Worm (Caenorhabditis elegans) whole organism, young adult: ENCODE results near the gene plg-1.
A peak's percentile ranks its signal among the peaks of the same experiment; 100 is the strongest.

Source experiments
- B0261.1 ChIP-seq: sonication (generic microtip); optimal IDR thresholded peaks from 2 replicates; lab custom pipeline; 2016; ENCODE audit warnings: mild to moderate bottlenecking, missing genetic modification characterization, moderate library complexity, missing compliant biosample characterization
- F23B12.7 ChIP-seq: sonication (generic microtip); optimal IDR thresholded peaks from 2 replicates; lab custom pipeline; 2017; ENCODE audit warnings: missing genetic modification characterization, mild to moderate bottlenecking, missing compliant biosample characterization, antibody characterized with exemption, moderate library complexity; ENCODE audit not compliant: insufficient read depth
- F33H1.4 ChIP-seq: fragments of 200-800 bp; sonication (Bioruptor generic); IDR thresholded peaks from 2 replicates; pipeline ENCODE4 v1.3.6; 2022; ENCODE audit warnings: missing genetic modification reagents, missing genetic modification characterization, missing compliant biosample characterization
- F52B5.7 ChIP-seq: sonication (generic microtip); optimal IDR thresholded peaks from 2 replicates; lab custom pipeline; 2016; ENCODE audit warnings: mild to moderate bottlenecking, missing genetic modification characterization, missing compliant biosample characterization
- F57A8.1 ChIP-seq: fragments of 200-800 bp; sonication (Bioruptor generic); optimal IDR thresholded peaks from 2 replicates; lab custom pipeline; 2018; ENCODE audit warnings: mild to moderate bottlenecking, missing genetic modification characterization, moderate library complexity, missing compliant biosample characterization
- F57C9.4 ChIP-seq: sonication (generic microtip); optimal IDR thresholded peaks from 2 replicates; lab custom pipeline; 2017; ENCODE audit warnings: mild to moderate bottlenecking, missing genetic modification characterization, missing compliant biosample characterization
- K12H6.12 ChIP-seq: fragments of 200-800 bp; sonication (Bioruptor generic); optimal IDR thresholded peaks from 2 replicates; lab custom pipeline; 2018; ENCODE audit warnings: mild to moderate bottlenecking, missing genetic modification characterization, missing compliant biosample characterization
- ZK185.1 ChIP-seq: sonication (generic microtip); optimal IDR thresholded peaks from 2 replicates; lab custom pipeline; 2016; ENCODE audit warnings: mild to moderate bottlenecking, missing genetic modification characterization, missing compliant biosample characterization; ENCODE audit not compliant: poor library complexity, severe bottlenecking
- ama-1 ChIP-seq, 3 experiments: fragments of 150-350 bp in 1 of 3; sonication (generic microtip) in 2 of 3; optimal IDR thresholded peaks; 2 replicates each; lab custom pipeline; 2014 to 2018; ENCODE audit warnings: missing biosample characterization in 2 of 3, missing genetic modification characterization in 2 of 3, missing genetic modification reagents in 2 of 3
- aptf-2 ChIP-seq: fragments of 200-800 bp; sonication (Bioruptor generic); conservative IDR thresholded peaks from 2 replicates; pipeline ENCODE4 v1.3.6; 2022; ENCODE audit warnings: missing genetic modification reagents, missing genetic modification characterization, missing compliant biosample characterization
- atf-7 ChIP-seq: sonication (generic microtip); optimal IDR thresholded peaks from 2 replicates; lab custom pipeline; 2017; ENCODE audit warnings: mild to moderate bottlenecking, missing genetic modification characterization, missing compliant biosample characterization
- athp-1 ChIP-seq: sonication (generic microtip); optimal IDR thresholded peaks from 2 replicates; lab custom pipeline; 2017; ENCODE audit warnings: mild to moderate bottlenecking, missing genetic modification characterization, missing compliant biosample characterization
- attf-3 ChIP-seq: fragments of 200-800 bp; sonication (Bioruptor generic); conservative IDR thresholded peaks from 2 replicates; pipeline ENCODE4 v1.3.6; 2022; ENCODE audit warnings: missing genetic modification reagents, missing genetic modification characterization, missing compliant biosample characterization
- bed-1 ChIP-seq: fragments of 200-800 bp; sonication (Bioruptor generic); IDR thresholded peaks from 2 replicates; pipeline ENCODE4 v1.3.6; 2022; ENCODE audit warnings: missing genetic modification reagents, missing genetic modification characterization, missing compliant biosample characterization
- ccch-3 ChIP-seq: fragments of 200-800 bp; sonication (Bioruptor generic); optimal IDR thresholded peaks from 2 replicates; lab custom pipeline; 2018; ENCODE audit warnings: mild to moderate bottlenecking, missing genetic modification characterization, missing compliant biosample characterization
- ceh-100 ChIP-seq: fragments of 200-800 bp; sonication (Bioruptor generic); IDR thresholded peaks from 2 replicates; pipeline ENCODE4 v1.3.6; 2022; ENCODE audit warnings: missing genetic modification reagents, missing genetic modification characterization, missing compliant biosample characterization
- ceh-27 ChIP-seq: fragments of 200-800 bp; sonication (Bioruptor generic); optimal IDR thresholded peaks from 2 replicates; lab custom pipeline; 2018; ENCODE audit warnings: mild to moderate bottlenecking, missing genetic modification characterization, moderate library complexity, missing compliant biosample characterization
- chd-7 ChIP-seq: sonication (generic microtip); optimal IDR thresholded peaks from 2 replicates; lab custom pipeline; 2016; ENCODE audit warnings: mild to moderate bottlenecking, missing genetic modification characterization, moderate library complexity, missing compliant biosample characterization
- dpl-1 ChIP-seq: fragments of 150-350 bp; optimal IDR thresholded peaks from 2 replicates; lab custom pipeline; 2014; ENCODE audit warnings: missing biosample characterization, missing genetic modification reagents, missing genetic modification characterization
- egl-18 ChIP-seq: fragments of 200-800 bp; sonication (Bioruptor generic); IDR thresholded peaks from 2 replicates; pipeline ENCODE4 v1.3.6; 2022; ENCODE audit warnings: missing genetic modification reagents, missing genetic modification characterization, missing compliant biosample characterization
- egrh-3 ChIP-seq: fragments of 200-800 bp; sonication (Bioruptor generic); IDR thresholded peaks from 2 replicates; pipeline ENCODE4 v1.3.6; 2022; ENCODE audit warnings: missing genetic modification reagents, missing genetic modification characterization, missing compliant biosample characterization
- ets-4 ChIP-seq: fragments of 200-800 bp; sonication (Bioruptor generic); optimal IDR thresholded peaks from 2 replicates; lab custom pipeline; 2018; ENCODE audit warnings: mild to moderate bottlenecking, missing genetic modification characterization, missing compliant biosample characterization
- hlh-12 ChIP-seq: sonication (generic microtip); optimal IDR thresholded peaks from 2 replicates; lab custom pipeline; 2016; ENCODE audit warnings: missing genetic modification characterization, missing compliant biosample characterization
- hmg-1.2 ChIP-seq: fragments of 200-800 bp; sonication (Bioruptor generic); IDR thresholded peaks from 2 replicates; pipeline ENCODE4 v1.3.6; 2022; ENCODE audit warnings: missing genetic modification reagents, missing genetic modification characterization, missing compliant biosample characterization
- hmg-20 ChIP-seq: fragments of 200-800 bp; sonication (Bioruptor generic); IDR thresholded peaks from 2 replicates; pipeline ENCODE4 v1.3.6; 2022; ENCODE audit warnings: missing genetic modification reagents, missing genetic modification characterization, missing compliant biosample characterization
- lag-1 ChIP-seq: fragments of 200-800 bp; sonication (Bioruptor generic); IDR thresholded peaks from 2 replicates; pipeline ENCODE4 v1.3.6; 2022; ENCODE audit warnings: missing genetic modification reagents, missing genetic modification characterization, missing compliant biosample characterization
- lir-1 ChIP-seq: fragments of 200-800 bp; sonication (Bioruptor generic); conservative IDR thresholded peaks from 2 replicates; pipeline ENCODE4 v1.3.6; 2022; ENCODE audit warnings: missing genetic modification reagents, missing genetic modification characterization, missing compliant biosample characterization
- lsl-1 ChIP-seq: fragments of 200-800 bp; sonication (Bioruptor generic); optimal IDR thresholded peaks from 2 replicates; lab custom pipeline; 2018; ENCODE audit warnings: mild to moderate bottlenecking, missing genetic modification characterization, moderate library complexity, missing compliant biosample characterization
- lsy-27 ChIP-seq: sonication (generic microtip); optimal IDR thresholded peaks from 2 replicates; lab custom pipeline; 2017; ENCODE audit warnings: missing genetic modification characterization, mild to moderate bottlenecking, missing compliant biosample characterization, antibody characterized with exemption, missing genotype, borderline replicate concordance; ENCODE audit not compliant: insufficient read depth
- madf-3 ChIP-seq: fragments of 200-800 bp; sonication (Bioruptor generic); IDR thresholded peaks from 2 replicates; pipeline ENCODE4 v1.3.6; 2022; ENCODE audit warnings: missing genetic modification reagents, missing genetic modification characterization, missing compliant biosample characterization
- madf-6 ChIP-seq: fragments of 200-800 bp; sonication (Bioruptor generic); IDR thresholded peaks from 2 replicates; pipeline ENCODE4 v1.3.6; 2022; ENCODE audit warnings: missing genetic modification reagents, missing genetic modification characterization, missing compliant biosample characterization
- nfya-1 ChIP-seq: sonication (generic microtip); optimal IDR thresholded peaks from 2 replicates; lab custom pipeline; 2017; ENCODE audit warnings: antibody characterized with exemption, missing compliant biosample characterization, missing genetic modification characterization, borderline replicate concordance; ENCODE audit not compliant: insufficient read depth
- nfyb-1 ChIP-seq: fragments of 200-800 bp; sonication (Bioruptor generic); IDR thresholded peaks from 2 replicates; pipeline ENCODE4 v1.3.6; 2022; ENCODE audit warnings: missing genetic modification reagents, missing genetic modification characterization, missing compliant biosample characterization
- nhr-27 ChIP-seq: fragments of 200-800 bp; sonication (Bioruptor generic); optimal IDR thresholded peaks from 2 replicates; lab custom pipeline; 2018; ENCODE audit warnings: mild to moderate bottlenecking, missing genetic modification characterization, moderate library complexity, missing compliant biosample characterization
- pha-4 ChIP-seq: fragments of 150-350 bp; sonication (generic microtip); optimal IDR thresholded peaks from 2 replicates; lab custom pipeline; 2014; ENCODE audit warnings: missing biosample characterization, missing genetic modification reagents, missing genetic modification characterization
- repo-1 ChIP-seq: sonication (generic microtip); optimal IDR thresholded peaks from 2 replicates; lab custom pipeline; 2017; ENCODE audit warnings: mild to moderate bottlenecking, missing genetic modification characterization, missing compliant biosample characterization
- snpc-4 ChIP-seq, 5 experiments: fragments of 150-350 bp in 1 of 5; sonication (generic microtip) in 4 of 5; optimal IDR thresholded peaks; 2 replicates each; lab custom pipeline; 2014 to 2018; ENCODE audit warnings: missing genetic modification characterization in 5 of 5, missing biosample characterization in 3 of 5, antibody characterized with exemption in 2 of 5, mild to moderate bottlenecking in 2 of 5, missing compliant biosample characterization in 2 of 5, missing genotype in 2 of 5, moderate library complexity in 2 of 5, missing genetic modification reagents in 1 of 5
- sptf-2 ChIP-seq: fragments of 200-800 bp; sonication (Bioruptor generic); optimal IDR thresholded peaks from 2 replicates; lab custom pipeline; 2018; ENCODE audit warnings: mild to moderate bottlenecking, missing genetic modification characterization, missing compliant biosample characterization
- tbx-9 ChIP-seq: sonication (generic microtip); optimal IDR thresholded peaks from 2 replicates; lab custom pipeline; 2016; ENCODE audit warnings: borderline replicate concordance, missing genetic modification characterization, inconsistent platforms, missing compliant biosample characterization
- tlf-1 ChIP-seq: fragments of 200-800 bp; sonication (Bioruptor generic); optimal IDR thresholded peaks from 2 replicates; lab custom pipeline; 2018; ENCODE audit warnings: mild to moderate bottlenecking, missing genetic modification characterization, missing compliant biosample characterization
- zfh-2 ChIP-seq: fragments of 200-800 bp; sonication (Bioruptor generic); conservative IDR thresholded peaks from 2 replicates; pipeline ENCODE4 v1.3.6; 2022; ENCODE audit warnings: missing genetic modification reagents, missing genetic modification characterization, missing compliant biosample characterization
- ztf-18 ChIP-seq: sonication (generic microtip); optimal IDR thresholded peaks from 2 replicates; lab custom pipeline; 2016; ENCODE audit warnings: missing genotype, mild to moderate bottlenecking, missing genetic modification characterization, missing compliant biosample characterization
- ztf-6 ChIP-seq: fragments of 200-800 bp; sonication (Bioruptor generic); IDR thresholded peaks from 2 replicates; pipeline ENCODE4 v1.3.6; 2022; ENCODE audit warnings: missing genetic modification reagents, missing genetic modification characterization, missing compliant biosample characterization

Gene plg-1

DNA sequence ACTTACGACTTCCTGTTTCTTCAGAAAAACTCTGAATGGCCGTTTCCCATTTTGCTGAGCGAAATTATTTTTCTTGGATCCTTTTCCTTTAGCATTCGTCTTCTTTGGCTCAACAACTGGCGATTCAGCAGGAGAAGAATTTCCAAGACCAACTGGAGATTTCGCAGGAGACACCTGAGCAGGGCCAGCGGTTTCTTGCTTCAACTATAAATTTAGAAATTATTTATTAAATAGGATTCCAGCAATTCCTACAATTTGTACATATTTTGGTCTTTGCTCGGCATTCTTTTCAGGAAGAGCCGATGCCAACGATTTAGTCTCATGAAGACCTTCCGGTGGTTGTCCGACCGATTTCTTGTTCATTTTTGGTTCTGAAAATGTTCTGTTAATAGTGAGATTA is 2.6 kb upstream of the plg-1 start, which contains the start of gene F44E2.8 (continued):
- TF ChIP-seq lsl-1: no peak
- no peak for TF ChIP-seq tlf-1 (GFP tag; lab: Kevin White, UChicago)
- no peak for TF ChIP-seq ztf-6 (GFP tag; lab: Robert Waterston, UW)
- no peak for TF ChIP-seq F57C9.4
- TF ChIP-seq chd-7 (tag; lab: Kevin White, UChicago): no peak
- no peak for TF ChIP-seq B0261.1 (tag; lab: Kevin White, UChicago)
- no peak for TF ChIP-seq nfya-1 (tag; lab: Kevin White, UChicago)
- TF ChIP-seq ceh-100 (GFP tag; lab: Robert Waterston, UW): no peak
- no peak for TF ChIP-seq ceh-27
- no peak for TF ChIP-seq zfh-2
- TF ChIP-seq ccch-3: no peak
- TF ChIP-seq ZK185.1 (tag; lab: Kevin White, UChicago): no peak
- peak; percentile 17 for TF ChIP-seq athp-1 (tag; lab: Kevin White, UChicago)
- no peak for TF ChIP-seq pha-4 (tag; lab: Kevin White, UChicago)
- no peak for TF ChIP-seq ama-1 (optimal IDR thresholded peaks at IDR 0.05; lab: Kevin White, UChicago)
- no peak for TF ChIP-seq ama-1 (GFP tag; optimal IDR thresholded peaks at IDR 0.05; lab: Kevin White, UChicago)
- peak; percentile 38 for TF ChIP-seq repo-1 (tag; lab: Kevin White, UChicago)
- TF ChIP-seq hmg-1.2: 0 out of 2 replicates have a peak, but pooled peaks have one; percentile 16
- no peak for TF ChIP-seq dpl-1 (GFP tag; lab: Kevin White, UChicago)
- TF ChIP-seq snpc-4 (GFP tag; optimal IDR thresholded peaks at IDR 0.05; lab: Kevin White, UChicago): no peak
- TF ChIP-seq snpc-4 (tag; optimal IDR thresholded peaks at IDR 0.05; lab: Kevin White, UChicago): no peak
- no peak for TF ChIP-seq hmg-20 (GFP tag; lab: Robert Waterston, UW)
- TF ChIP-seq aptf-2 (GFP tag; lab: Robert Waterston, UW): no peak
- no peak for TF ChIP-seq F23B12.7
- TF ChIP-seq egl-18 (GFP tag; lab: Robert Waterston, UW): no peak
- TF ChIP-seq sptf-2: no peak
- no peak for TF ChIP-seq lir-1
- no peak for TF ChIP-seq F57A8.1 (GFP tag; lab: Kevin White, UChicago)
- no peak for TF ChIP-seq F52B5.7 (tag; lab: Kevin White, UChicago)
- no peak for TF ChIP-seq hlh-12
- no peak for TF ChIP-seq madf-3 (GFP tag; lab: Robert Waterston, UW)
- TF ChIP-seq lag-1 (GFP tag; lab: Robert Waterston, UW): no peak
- no peak for TF ChIP-seq nhr-27 (tag; lab: Kevin White, UChicago)
- peak; percentile 17 for TF ChIP-seq ztf-18 (tag; lab: Kevin White, UChicago)
- peak; percentile 55 for TF ChIP-seq madf-6 (GFP tag; lab: Robert Waterston, UW)
- TF ChIP-seq F33H1.4: no peak
- TF ChIP-seq attf-3 (GFP tag; lab: Robert Waterston, UW): no peak
- TF ChIP-seq lsy-27 (tag; lab: Kevin White, UChicago): no peak
- TF ChIP-seq egrh-3: no peak
- no peak for TF ChIP-seq tbx-9 (tag; lab: Kevin White, UChicago)
- 0 out of 2 replicates have a peak, but pooled peaks have one; percentile 52 for TF ChIP-seq nfyb-1 (GFP tag; lab: Robert Waterston, UW)
- no peak for TF ChIP-seq bed-1 (GFP tag; lab: Robert Waterston, UW)
- no peak for TF ChIP-seq atf-7 (tag; lab: Kevin White, UChicago)
- TF ChIP-seq K12H6.12 (tag; lab: Kevin White, UChicago): no peak
- no peak for TF ChIP-seq ets-4 (GFP tag; lab: Kevin White, UChicago)
